Worm (Caenorhabditis elegans) whole organism, young adult: Measurements from ENCODE around the gene F46F5.11.

ENCODE experiments used
- B0336.3 ChIP-seq: fragments of 200-800 bp; sonication (Bioruptor generic); IDR thresholded peaks from 2 replicates; pipeline ENCODE4 v1.3.6; 2022; ENCODE audit warnings: missing genetic modification characterization, missing compliant biosample characterization
- F39B2.1 ChIP-seq: fragments of 200-800 bp; sonication (Bioruptor generic); IDR thresholded peaks from 2 replicates; pipeline ENCODE4 v1.3.6; 2022; ENCODE audit warnings: missing genetic modification reagents, missing genetic modification characterization, missing compliant biosample characterization
- F52B5.7 ChIP-seq: sonication (generic microtip); optimal IDR thresholded peaks from 2 replicates; lab custom pipeline; 2016; ENCODE audit warnings: mild to moderate bottlenecking, missing genetic modification characterization, missing compliant biosample characterization
- K12H6.12 ChIP-seq: fragments of 200-800 bp; sonication (Bioruptor generic); optimal IDR thresholded peaks from 2 replicates; lab custom pipeline; 2018; ENCODE audit warnings: mild to moderate bottlenecking, missing genetic modification characterization, missing compliant biosample characterization
- Y79H2A.3 ChIP-seq: fragments of 200-800 bp; sonication (Bioruptor generic); conservative IDR thresholded peaks from 2 replicates; pipeline ENCODE4 v1.3.6; 2022; ENCODE audit warnings: missing genetic modification reagents, missing genetic modification characterization, missing compliant biosample characterization
- aptf-2 ChIP-seq: fragments of 200-800 bp; sonication (Bioruptor generic); conservative IDR thresholded peaks from 2 replicates; pipeline ENCODE4 v1.3.6; 2022; ENCODE audit warnings: missing genetic modification reagents, missing genetic modification characterization, missing compliant biosample characterization
- atf-7 ChIP-seq: sonication (generic microtip); optimal IDR thresholded peaks from 2 replicates; lab custom pipeline; 2017; ENCODE audit warnings: mild to moderate bottlenecking, missing genetic modification characterization, missing compliant biosample characterization
- athp-1 ChIP-seq: sonication (generic microtip); optimal IDR thresholded peaks from 2 replicates; lab custom pipeline; 2017; ENCODE audit warnings: mild to moderate bottlenecking, missing genetic modification characterization, missing compliant biosample characterization
- bed-1 ChIP-seq: fragments of 200-800 bp; sonication (Bioruptor generic); IDR thresholded peaks from 2 replicates; pipeline ENCODE4 v1.3.6; 2022; ENCODE audit warnings: missing genetic modification reagents, missing genetic modification characterization, missing compliant biosample characterization
- cebp-1 ChIP-seq, 2 experiments: fragments of 200-800 bp in 1 of 2; sonication (Bioruptor generic) in 1 of 2; sonication (generic microtip) in 1 of 2; IDR thresholded peaks in 1 of 2; optimal IDR thresholded peaks in 1 of 2; 2 replicates each; pipeline versions ENCODE4 v1.3.6 to Lab custom; 2017 to 2022; ENCODE audit warnings: missing compliant biosample characterization in 2 of 2, missing genetic modification characterization in 2 of 2, mild to moderate bottlenecking in 1 of 2, missing genetic modification reagents in 1 of 2, moderate library complexity in 1 of 2
- cebp-2 ChIP-seq: fragments of 200-800 bp; sonication (Bioruptor generic); IDR thresholded peaks from 2 replicates; pipeline ENCODE4 v1.3.6; 2022; ENCODE audit warnings: missing genetic modification characterization, missing compliant biosample characterization
- ceh-27 ChIP-seq: fragments of 200-800 bp; sonication (Bioruptor generic); optimal IDR thresholded peaks from 2 replicates; lab custom pipeline; 2018; ENCODE audit warnings: mild to moderate bottlenecking, missing genetic modification characterization, moderate library complexity, missing compliant biosample characterization
- ceh-79 ChIP-seq: sonication (generic microtip); optimal IDR thresholded peaks from 2 replicates; lab custom pipeline; 2017; ENCODE audit warnings: mild to moderate bottlenecking, missing genetic modification characterization, missing compliant biosample characterization
- die-1 ChIP-seq: sonication (generic microtip); optimal IDR thresholded peaks from 2 replicates; lab custom pipeline; 2016; ENCODE audit warnings: missing genotype, mild to moderate bottlenecking, missing genetic modification characterization, missing compliant biosample characterization
- dpl-1 ChIP-seq: fragments of 150-350 bp; optimal IDR thresholded peaks from 2 replicates; lab custom pipeline; 2014; ENCODE audit warnings: missing biosample characterization, missing genetic modification reagents, missing genetic modification characterization
- egl-44 ChIP-seq: fragments of 200-800 bp; sonication (Bioruptor generic); IDR thresholded peaks from 2 replicates; pipeline ENCODE4 v1.3.6; 2022; ENCODE audit warnings: missing genetic modification reagents, missing genetic modification characterization, missing compliant biosample characterization
- egrh-3 ChIP-seq: fragments of 200-800 bp; sonication (Bioruptor generic); IDR thresholded peaks from 2 replicates; pipeline ENCODE4 v1.3.6; 2022; ENCODE audit warnings: missing genetic modification reagents, missing genetic modification characterization, missing compliant biosample characterization
- fkh-3 ChIP-seq: sonication (generic microtip); optimal IDR thresholded peaks from 2 replicates; lab custom pipeline; 2016; ENCODE audit warnings: mild to moderate bottlenecking, missing genetic modification characterization, missing compliant biosample characterization
- hlh-12 ChIP-seq: sonication (generic microtip); optimal IDR thresholded peaks from 2 replicates; lab custom pipeline; 2016; ENCODE audit warnings: missing genetic modification characterization, missing compliant biosample characterization
- hmg-1.2 ChIP-seq: fragments of 200-800 bp; sonication (Bioruptor generic); IDR thresholded peaks from 2 replicates; pipeline ENCODE4 v1.3.6; 2022; ENCODE audit warnings: missing genetic modification reagents, missing genetic modification characterization, missing compliant biosample characterization
- lag-1 ChIP-seq: fragments of 200-800 bp; sonication (Bioruptor generic); IDR thresholded peaks from 2 replicates; pipeline ENCODE4 v1.3.6; 2022; ENCODE audit warnings: missing genetic modification reagents, missing genetic modification characterization, missing compliant biosample characterization
- let-607 ChIP-seq, 2 experiments: fragments of 200-800 bp in 1 of 2; sonication (Bioruptor generic) in 1 of 2; sonication (generic microtip) in 1 of 2; optimal IDR thresholded peaks; 2 replicates each; lab custom pipeline; 2016 to 2018; ENCODE audit warnings: mild to moderate bottlenecking in 2 of 2, missing compliant biosample characterization in 2 of 2, missing genetic modification characterization in 2 of 2, moderate library complexity in 2 of 2, missing genotype in 1 of 2
- lin-40 ChIP-seq: sonication (generic microtip); optimal IDR thresholded peaks from 2 replicates; lab custom pipeline; 2016; ENCODE audit warnings: missing genetic modification characterization, mild to moderate bottlenecking, missing compliant biosample characterization, missing genotype, missing genetic modification reagents
- mxl-1 ChIP-seq: sonication (generic microtip); optimal IDR thresholded peaks from 2 replicates; lab custom pipeline; 2016; ENCODE audit warnings: missing genetic modification characterization, missing compliant biosample characterization
- nhr-179 ChIP-seq: sonication (generic microtip); optimal IDR thresholded peaks from 2 replicates; lab custom pipeline; 2016; ENCODE audit warnings: mild to moderate bottlenecking, missing genetic modification characterization, missing compliant biosample characterization
- nhr-80 ChIP-seq: sonication (generic microtip); optimal IDR thresholded peaks from 2 replicates; lab custom pipeline; 2016; ENCODE audit warnings: missing genetic modification characterization, missing compliant biosample characterization
- pha-4 ChIP-seq: fragments of 150-350 bp; sonication (generic microtip); optimal IDR thresholded peaks from 2 replicates; lab custom pipeline; 2014; ENCODE audit warnings: missing biosample characterization, missing genetic modification reagents, missing genetic modification characterization
- rcor-1 ChIP-seq: fragments of 200-800 bp; sonication (Bioruptor generic); IDR thresholded peaks from 2 replicates; pipeline ENCODE4 v1.3.6; 2022; ENCODE audit warnings: missing genetic modification reagents, missing genetic modification characterization, missing compliant biosample characterization
- rec-8 ChIP-seq, 2 experiments: sonication (generic microtip); optimal IDR thresholded peaks; 2 replicates each; lab custom pipeline; 2016; ENCODE audit warnings: mild to moderate bottlenecking in 2 of 2, missing genetic modification characterization in 2 of 2, missing genetic modification reagents in 2 of 2, missing genotype in 2 of 2, missing biosample characterization in 1 of 2, missing compliant biosample characterization in 1 of 2, moderate library complexity in 1 of 2
- sea-2 ChIP-seq: fragments of 200-800 bp; sonication (Bioruptor generic); IDR thresholded peaks from 2 replicates; pipeline ENCODE4 v1.3.6; 2022; ENCODE audit warnings: missing genetic modification characterization, missing compliant biosample characterization
- snpc-1.1 ChIP-seq: sonication (generic microtip); optimal IDR thresholded peaks from 2 replicates; lab custom pipeline; 2017; ENCODE audit warnings: missing genetic modification characterization, mild to moderate bottlenecking, missing compliant biosample characterization, antibody characterized with exemption, moderate library complexity, missing genotype, missing genetic modification reagents; ENCODE audit not compliant: insufficient read depth
- tbp1 ChIP-seq: fragments of 200-800 bp; sonication (Bioruptor generic); optimal IDR thresholded peaks from 2 replicates; lab custom pipeline; 2018; ENCODE audit warnings: mild to moderate bottlenecking, missing genetic modification characterization, missing compliant biosample characterization
- tbx-9 ChIP-seq: sonication (generic microtip); optimal IDR thresholded peaks from 2 replicates; lab custom pipeline; 2016; ENCODE audit warnings: borderline replicate concordance, missing genetic modification characterization, inconsistent platforms, missing compliant biosample characterization
- xnd-1 ChIP-seq: sonication (generic microtip); optimal IDR thresholded peaks from 2 replicates; lab custom pipeline; 2016; ENCODE audit warnings: missing genotype, missing genetic modification reagents, missing genetic modification characterization, missing compliant biosample characterization
- zfh-2 ChIP-seq: fragments of 200-800 bp; sonication (Bioruptor generic); conservative IDR thresholded peaks from 2 replicates; pipeline ENCODE4 v1.3.6; 2022; ENCODE audit warnings: missing genetic modification reagents, missing genetic modification characterization, missing compliant biosample characterization
- ztf-26 ChIP-seq: sonication (generic microtip); optimal IDR thresholded peaks from 2 replicates; lab custom pipeline; 2017; ENCODE audit warnings: missing genetic modification characterization, missing compliant biosample characterization
- ztf-28 ChIP-seq: fragments of 200-800 bp; sonication (Bioruptor generic); IDR thresholded peaks from 2 replicates; pipeline ENCODE4 v1.3.6; 2022; ENCODE audit warnings: missing genetic modification reagents, missing genetic modification characterization, missing compliant biosample characterization
- ztf-6 ChIP-seq: fragments of 200-800 bp; sonication (Bioruptor generic); IDR thresholded peaks from 2 replicates; pipeline ENCODE4 v1.3.6; 2022; ENCODE audit warnings: missing genetic modification reagents, missing genetic modification characterization, missing compliant biosample characterization

Gene F46F5.11

DNA sequence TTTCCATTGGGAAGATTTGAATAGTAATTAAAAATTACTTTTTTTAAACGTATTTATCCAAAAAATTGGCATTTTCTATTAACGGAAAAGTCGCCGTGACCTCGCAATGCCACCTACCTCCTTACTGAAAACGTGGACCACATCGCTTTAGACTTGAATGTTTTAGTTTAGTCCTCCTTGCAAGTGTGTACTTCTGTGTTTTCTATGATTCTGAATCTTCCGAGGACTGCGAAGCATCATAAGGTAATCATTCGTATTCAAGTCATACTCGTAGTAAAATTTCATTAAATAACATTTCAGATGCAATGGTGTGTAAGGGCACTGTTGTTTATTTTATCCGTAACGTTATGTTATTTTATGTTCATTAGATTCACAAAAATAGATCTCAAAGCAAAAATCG lies at the start of gene F46F5.11:
Gene F46F5.11 (plus strand): TSS at position 301 of the 400 bp plus-strand sequence.
- TF ChIP-seq tbp1 (GFP tag; lab: Kevin White, UChicago) = no peak
- TF ChIP-seq lin-40 = no peak

DNA sequence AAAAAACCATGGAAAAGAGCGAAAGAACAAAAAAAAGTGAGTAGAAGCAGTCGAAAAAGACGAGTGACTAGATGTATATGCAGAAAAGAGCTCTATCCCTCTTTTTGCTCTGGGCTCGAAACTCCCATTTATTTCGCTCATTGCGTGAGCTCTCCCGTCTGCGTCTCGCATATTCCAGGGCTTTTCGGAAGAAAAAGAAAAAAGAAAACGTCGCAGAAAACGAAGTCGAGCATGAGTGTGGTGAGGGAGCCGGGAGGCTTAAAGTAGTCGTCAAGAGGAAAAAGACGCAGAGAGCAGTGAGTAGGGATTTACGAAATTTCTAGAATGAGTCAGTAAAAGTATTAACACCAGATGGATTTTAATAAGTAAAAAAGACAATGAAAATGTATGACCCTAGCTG lies 48.8 kb upstream of the F46F5.11 start:
- TF ChIP-seq hmg-1.2 (GFP tag; lab: Robert Waterston, UW) = peak; percentile 26; the same call in 1 of the 2 replicates
- no peak for TF ChIP-seq lin-40
- TF ChIP-seq K12H6.12 = peak; percentile 19
- peak; percentile 51; the same call in 1 of the 2 replicates for TF ChIP-seq zfh-2 (GFP tag; lab: Robert Waterston, UW)
- no peak for TF ChIP-seq Y79H2A.3

DNA sequence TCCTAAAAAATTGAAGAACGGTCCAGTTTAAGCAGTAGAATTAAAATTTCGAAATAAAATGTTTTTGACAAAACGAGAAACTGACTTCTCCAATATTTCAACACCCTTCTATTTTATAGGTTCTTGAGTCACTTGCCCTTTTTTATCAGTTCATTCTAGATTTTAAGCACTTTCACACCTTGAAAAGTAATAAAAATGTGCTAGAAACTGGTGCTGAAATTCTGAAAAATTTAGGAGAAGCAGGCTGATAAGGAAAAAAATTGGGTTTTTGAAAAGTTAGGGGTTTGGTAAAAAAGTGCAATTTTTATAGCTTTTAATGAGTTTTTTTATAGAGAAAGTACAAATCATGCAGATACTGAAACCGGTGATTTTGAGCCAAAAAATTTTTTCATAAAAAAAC lies 48.3 kb upstream of the F46F5.11 start:
- TF ChIP-seq F39B2.1 (GFP tag; lab: Robert Waterston, UW) (no peak), cebp-1 (GFP tag; IDR thresholded peaks at IDR 0.05; lab: Robert Waterston, UW) (no peak), cebp-1 (tag; optimal IDR thresholded peaks at IDR 0.05; lab: Kevin White, UChicago) (peak; percentile 30), nhr-80 (tag; lab: Kevin White, UChicago) (peak; percentile 10)

DNA sequence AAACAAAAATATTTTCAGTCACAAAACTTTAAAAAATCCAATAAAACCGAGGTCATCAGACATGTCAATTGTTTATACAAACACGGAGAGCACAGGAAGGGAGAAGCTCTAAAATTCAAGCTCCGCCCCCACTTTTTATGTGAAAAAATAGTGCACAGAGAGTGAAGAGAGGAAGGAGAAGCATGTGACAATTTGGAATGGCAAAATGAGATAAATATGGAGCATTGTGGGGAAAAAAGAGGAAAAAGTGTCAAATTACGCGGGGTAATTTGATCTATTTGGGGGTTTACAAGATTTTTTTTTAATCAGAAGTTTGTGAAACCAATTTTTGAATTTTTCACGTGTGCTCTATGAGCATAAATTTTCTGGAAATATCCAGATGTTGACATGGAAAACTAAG lies 45.6 kb upstream of the F46F5.11 start:
- TF ChIP-seq rec-8 (tag; optimal IDR thresholded peaks at IDR 0.05; lab: Kevin White, UChicago) (no peak), cebp-2 (GFP tag; lab: Robert Waterston, UW) (no peak), hlh-12 (tag; lab: Kevin White, UChicago) (no peak), mxl-1 (tag; lab: Kevin White, UChicago) (no peak), dpl-1 (GFP tag; lab: Kevin White, UChicago) (no peak), lag-1 (GFP tag; lab: Robert Waterston, UW) (no peak), egl-44 (no peak), die-1 (tag; lab: Kevin White, UChicago) (no peak), aptf-2 (GFP tag; lab: Robert Waterston, UW) (no peak), ceh-27 (GFP tag; lab: Kevin White, UChicago) (no peak)
- TF ChIP-seq, all 124 proteins: peak for 0

DNA sequence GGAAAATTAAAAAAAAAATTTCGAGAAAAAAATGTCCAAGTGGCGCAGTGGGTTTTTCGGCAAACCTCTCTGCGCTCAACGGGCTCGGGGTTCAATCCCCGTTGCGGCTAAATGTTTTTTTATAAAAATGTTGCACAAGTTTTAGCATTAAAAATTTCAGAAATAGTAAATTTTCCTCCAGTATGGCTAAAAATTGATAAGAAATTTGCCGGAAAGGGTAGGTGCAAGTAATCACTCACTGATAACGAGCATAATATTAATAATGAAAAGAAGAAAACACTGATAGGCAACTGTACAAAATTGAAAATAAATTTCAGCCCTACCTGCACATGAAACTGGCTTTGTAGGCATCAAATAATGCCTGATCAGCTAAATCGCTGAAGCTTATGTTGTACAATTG lies 44.2 kb upstream of the F46F5.11 start:
- TF ChIP-seq pha-4 (tag; lab: Kevin White, UChicago) (no peak), bed-1 (no peak), fkh-3 (tag; lab: Kevin White, UChicago) (no peak)

DNA sequence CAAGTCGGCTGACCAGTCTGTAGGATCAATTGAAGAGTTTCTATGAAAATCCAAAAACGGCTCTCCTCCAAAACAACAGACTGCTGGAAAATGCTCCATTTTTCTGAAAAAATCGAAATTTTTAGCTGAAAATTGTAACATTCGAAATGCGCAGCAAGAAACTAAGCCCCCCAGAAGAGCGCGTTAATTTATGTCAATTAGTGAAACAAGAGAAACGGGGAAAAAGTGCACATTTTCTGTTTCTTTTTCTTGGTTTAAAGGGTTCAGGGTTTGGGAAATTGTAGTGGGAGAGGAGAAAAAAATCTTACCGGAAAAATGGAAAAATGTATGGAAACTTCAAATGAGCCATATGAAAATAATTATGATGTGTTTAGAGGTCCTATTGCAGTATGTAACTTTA lies 43.3 kb upstream of the F46F5.11 start, which contains the start of gene C08G5.7:
Gene C08G5.7 (minus strand): TSS at position 101 of the 400 bp plus-strand sequence.
- no peak for TF ChIP-seq tbx-9
- TF ChIP-seq B0336.3 (GFP tag; lab: Robert Waterston, UW) = no peak
- TF ChIP-seq, all 124 proteins: peak for 0

DNA sequence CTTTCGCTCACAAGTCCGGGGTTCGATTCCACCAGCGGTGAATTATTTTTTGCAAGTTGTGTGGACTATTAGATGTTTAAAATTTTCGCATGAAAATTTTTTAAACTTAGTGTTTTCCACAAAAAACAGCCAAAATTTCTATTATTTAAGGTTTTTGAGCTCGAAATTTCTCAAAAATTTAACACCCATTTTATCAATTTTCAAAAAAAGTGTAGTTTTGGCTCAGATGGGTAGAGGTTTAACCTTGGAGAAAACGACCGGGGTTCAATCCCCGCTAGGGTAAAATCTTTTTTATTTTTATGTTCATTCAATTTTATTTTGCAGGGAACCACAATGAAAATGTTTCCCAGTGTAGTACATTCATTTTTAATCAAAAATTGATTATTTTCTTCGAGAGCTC lies 39.3 kb upstream of the F46F5.11 start:
- TF ChIP-seq nhr-179 = no peak
- TF ChIP-seq F52B5.7 (tag; lab: Kevin White, UChicago) = no peak
- no peak for TF ChIP-seq hmg-1.2 (GFP tag; lab: Robert Waterston, UW)
- TF ChIP-seq egrh-3 (GFP tag; lab: Robert Waterston, UW) = no peak
- TF ChIP-seq xnd-1 (tag; lab: Kevin White, UChicago) = no peak
- no peak for TF ChIP-seq ztf-28 (GFP tag; lab: Robert Waterston, UW)
- TF ChIP-seq ztf-26 = no peak
- no peak for TF ChIP-seq sea-2
- TF ChIP-seq rec-8 (tag; optimal IDR thresholded peaks at IDR 0.05; lab: Kevin White, UChicago) = peak in 1 of 2 experiments; percentile 39
- no peak for TF ChIP-seq ceh-79
- no peak for TF ChIP-seq pha-4 (tag; lab: Kevin White, UChicago)
- TF ChIP-seq let-607 (tag; optimal IDR thresholded peaks at IDR 0.05; lab: Kevin White, UChicago) = no peak
- no peak for TF ChIP-seq K12H6.12
- no peak for TF ChIP-seq rcor-1
- TF ChIP-seq atf-7 = no peak
- TF ChIP-seq snpc-1.1 (tag; lab: Kevin White, UChicago) = no peak
- TF ChIP-seq ztf-6 (GFP tag; lab: Robert Waterston, UW) = no peak
- TF ChIP-seq athp-1 (tag; lab: Kevin White, UChicago) = no peak
